Worm (Caenorhabditis elegans) whole organism, L2 larva: ENCODE measurements around the gene Y49F6B.2.

Experiments used
- C34F6.9 ChIP-seq: fragments of 150-350 bp; optimal IDR thresholded peaks from 2 replicates; lab custom pipeline; 2014; ENCODE audit warnings: missing biosample characterization, missing genetic modification characterization
- aly-2 ChIP-seq: fragments of 150-350 bp; optimal IDR thresholded peaks from 2 replicates; lab custom pipeline; 2014; ENCODE audit warnings: missing biosample characterization, missing genetic modification characterization
- ama-1 ChIP-seq: fragments of 150-350 bp; optimal IDR thresholded peaks from 2 replicates; lab custom pipeline; 2018; ENCODE audit warnings: inconsistent platforms
- egl-27 ChIP-seq: sonication (generic microtip); optimal IDR thresholded peaks from 3 replicates; lab custom pipeline; 2017; ENCODE audit warnings: missing biosample characterization, missing genetic modification reagents, missing genetic modification characterization
- elt-3 ChIP-seq: sonication (generic microtip); optimal IDR thresholded peaks from 2 replicates; lab custom pipeline; 2017; ENCODE audit warnings: missing biosample characterization, missing genetic modification characterization
- lin-11 ChIP-seq: fragments of 150-350 bp; sonication (generic microtip); optimal IDR thresholded peaks from 2 replicates; lab custom pipeline; 2014; ENCODE audit warnings: missing biosample characterization, missing genetic modification characterization, inconsistent platforms, mixed read lengths
- lsy-2 ChIP-seq, 2 experiments: fragments of 150-350 bp in 1 of 2; sonication (generic microtip) in 1 of 2; optimal IDR thresholded peaks; 2 replicates each; lab custom pipeline; 2014 to 2017; ENCODE audit warnings: missing biosample characterization in 2 of 2, missing genetic modification characterization in 2 of 2
- nhr-11 ChIP-seq: fragments of 150-350 bp; optimal IDR thresholded peaks from 2 replicates; lab custom pipeline; 2014; ENCODE audit warnings: missing biosample characterization, missing genetic modification characterization
- nhr-237 ChIP-seq: fragments of 150-350 bp; optimal IDR thresholded peaks from 2 replicates; lab custom pipeline; 2014; ENCODE audit warnings: missing biosample characterization, missing genetic modification characterization
- nhr-6 ChIP-seq: fragments of 150-350 bp; optimal IDR thresholded peaks from 2 replicates; lab custom pipeline; 2014; ENCODE audit warnings: missing biosample characterization, missing genetic modification characterization
- skn-1 ChIP-seq: sonication (generic microtip); optimal IDR thresholded peaks from 2 replicates; lab custom pipeline; 2017; ENCODE audit warnings: missing biosample characterization, missing genetic modification characterization
- snpc-4 ChIP-seq: fragments of 150-350 bp; optimal IDR thresholded peaks from 2 replicates; lab custom pipeline; 2014; ENCODE audit warnings: missing biosample characterization, missing genetic modification characterization
- unc-62 ChIP-seq: fragments of 150-350 bp; optimal IDR thresholded peaks from 2 replicates; lab custom pipeline; 2014; ENCODE audit warnings: missing biosample characterization, missing genetic modification reagents, missing genetic modification characterization
- ztf-11 ChIP-seq: sonication (generic microtip); optimal IDR thresholded peaks from 2 replicates; lab custom pipeline; 2017; ENCODE audit warnings: missing biosample characterization, missing genetic modification characterization

ce11 chrII:3460048-3460447 lies 42.7 kb upstream of the Y49F6B.2 start, which contains the start of gene C16C8.7:
- TF ChIP-seq unc-62 (GFP tag; lab: Kevin White, UChicago) (no peak), nhr-6 (no peak), lsy-2 (tag; optimal IDR thresholded peaks at IDR 0.05; lab: Kevin White, UChicago) (no peak), nhr-237 (tag; lab: Kevin White, UChicago) (no peak), nhr-11 (tag; lab: Kevin White, UChicago) (no peak), ztf-11 (tag; lab: Kevin White, UChicago) (no peak), C34F6.9 (tag; lab: Kevin White, UChicago) (no peak), lin-11 (no peak), egl-27 (tag; lab: Kevin White, UChicago) (no peak), aly-2 (tag; lab: Kevin White, UChicago) (no peak), ama-1 (lab: Kevin White, UChicago) (no peak), snpc-4 (tag; lab: Kevin White, UChicago) (no peak), skn-1 (tag; lab: Kevin White, UChicago) (no peak), elt-3 (tag; lab: Kevin White, UChicago) (no peak)
